Fruit fly (Drosophila melanogaster) whole organism, embryonic: ENCODE measurements around the gene PGAP2.

Experiments used
- Asciz ChIP-seq: fragments of 200-800 bp; sonication (Bioruptor generic); optimal IDR thresholded peaks from 2 replicates; lab custom pipeline; 2017; ENCODE audit warnings: missing biosample characterization, mild to moderate bottlenecking, missing genetic modification characterization, missing genetic modification reagents
- CG1024 ChIP-seq: fragments of 200-800 bp; sonication (Bioruptor generic); IDR thresholded peaks from 2 replicates; pipeline ENCODE4 v1.3.6; 2022; ENCODE audit warnings: missing biosample characterization, missing genetic modification characterization
- CG10267 ChIP-seq: fragments of 200-800 bp; sonication (Bioruptor generic); optimal IDR thresholded peaks from 2 replicates; lab custom pipeline; 2018; ENCODE audit warnings: missing biosample characterization, mild to moderate bottlenecking, missing genetic modification characterization, moderate library complexity
- CG10366 ChIP-seq: fragments of 200-800 bp; sonication (Bioruptor generic); IDR thresholded peaks from 2 replicates; pipeline ENCODE4 v1.3.6; 2022; ENCODE audit warnings: missing biosample characterization, missing genetic modification characterization
- CG11504 ChIP-seq: fragments of 200-800 bp; sonication (Bioruptor generic); optimal IDR thresholded peaks from 3 replicates; lab custom pipeline; 2019; ENCODE audit warnings: missing biosample characterization, mild to moderate bottlenecking, missing genetic modification characterization, moderate library complexity
- CG12236 ChIP-seq: fragments of 200-800 bp; sonication (Bioruptor generic); optimal IDR thresholded peaks from 2 replicates; lab custom pipeline; 2016; ENCODE audit warnings: missing biosample characterization, missing genetic modification characterization
- CG13894 ChIP-seq: fragments of 200-800 bp; sonication (Bioruptor generic); optimal IDR thresholded peaks from 3 replicates; lab custom pipeline; 2018; ENCODE audit warnings: missing biosample characterization, mild to moderate bottlenecking, missing genetic modification characterization, moderate library complexity
- CG14014 ChIP-seq: fragments of 200-800 bp; sonication (Bioruptor generic); IDR thresholded peaks from 2 replicates; pipeline ENCODE4 v1.3.6; 2022; ENCODE audit warnings: missing biosample characterization, missing genetic modification characterization
- CG14441 ChIP-seq: fragments of 200-800 bp; sonication (Bioruptor generic); IDR thresholded peaks from 2 replicates; pipeline ENCODE4 v1.3.6; 2022; ENCODE audit warnings: missing biosample characterization, missing genetic modification characterization
- CG14710 ChIP-seq: fragments of 200-800 bp; sonication (Bioruptor generic); optimal IDR thresholded peaks from 3 replicates; lab custom pipeline; 2019; ENCODE audit warnings: missing biosample characterization, mild to moderate bottlenecking, missing genetic modification characterization, moderate library complexity
- CG15073 ChIP-seq: fragments of 200-800 bp; sonication (Bioruptor generic); optimal IDR thresholded peaks from 2 replicates; lab custom pipeline; 2016; ENCODE audit warnings: missing biosample characterization, missing genetic modification characterization
- CG17328 ChIP-seq: fragments of 200-800 bp; sonication (Bioruptor generic); IDR thresholded peaks from 2 replicates; pipeline ENCODE4 v1.3.6; 2022; ENCODE audit warnings: missing biosample characterization, missing genetic modification characterization
- CG17359 ChIP-seq: fragments of 200-800 bp; sonication (Bioruptor generic); optimal IDR thresholded peaks from 3 replicates; lab custom pipeline; 2018; ENCODE audit warnings: missing biosample characterization, mild to moderate bottlenecking, missing genetic modification characterization, moderate library complexity
- CG17802 ChIP-seq: fragments of 200-800 bp; sonication (Bioruptor generic); optimal IDR thresholded peaks from 2 replicates; lab custom pipeline; 2018; ENCODE audit warnings: missing biosample characterization, mild to moderate bottlenecking, missing genetic modification characterization, moderate library complexity
- CG17912 ChIP-seq: fragments of 200-800 bp; sonication (Bioruptor generic); optimal IDR thresholded peaks from 2 replicates; lab custom pipeline; 2018; ENCODE audit warnings: missing biosample characterization, mild to moderate bottlenecking, missing genetic modification characterization
- CG3281 ChIP-seq: fragments of 200-800 bp; sonication (Bioruptor generic); optimal IDR thresholded peaks from 3 replicates; lab custom pipeline; 2017; ENCODE audit warnings: missing biosample characterization, mild to moderate bottlenecking, missing genetic modification characterization
- CG33213 ChIP-seq: fragments of 200-800 bp; sonication (Bioruptor generic); optimal IDR thresholded peaks from 3 replicates; lab custom pipeline; 2016; ENCODE audit warnings: missing biosample characterization, missing genetic modification characterization
- CG4707 ChIP-seq: fragments of 200-800 bp; sonication (Bioruptor generic); optimal IDR thresholded peaks from 2 replicates; lab custom pipeline; 2018; ENCODE audit warnings: missing biosample characterization, mild to moderate bottlenecking, missing genetic modification characterization, moderate library complexity
- CG5245 ChIP-seq: fragments of 200-800 bp; sonication (Bioruptor generic); optimal IDR thresholded peaks from 3 replicates; lab custom pipeline; 2016; ENCODE audit warnings: missing biosample characterization, missing genetic modification characterization
- CG5953 ChIP-seq: fragments of 200-800 bp; sonication (Bioruptor generic); IDR thresholded peaks from 2 replicates; pipeline ENCODE4 v1.3.6; 2022; ENCODE audit warnings: missing biosample characterization, missing genetic modification characterization
- CG6254 ChIP-seq: fragments of 200-800 bp; sonication (Bioruptor generic); optimal IDR thresholded peaks from 3 replicates; lab custom pipeline; 2017; ENCODE audit warnings: mild to moderate bottlenecking, missing biosample characterization, missing genetic modification reagents, missing genetic modification characterization
- CG6272 ChIP-seq: fragments of 200-800 bp; sonication (Bioruptor generic); IDR thresholded peaks from 2 replicates; pipeline ENCODE4 v1.3.6; 2022; ENCODE audit warnings: missing biosample characterization, missing genetic modification characterization
- CG7839 ChIP-seq: fragments of 200-800 bp; sonication (Bioruptor generic); optimal IDR thresholded peaks from 3 replicates; lab custom pipeline; 2018; ENCODE audit warnings: missing biosample characterization, mild to moderate bottlenecking, missing genetic modification characterization, moderate library complexity
- Deaf1 ChIP-seq: fragments of 200-800 bp; optimal IDR thresholded peaks from 3 replicates; lab custom pipeline; 2019; ENCODE audit warnings: missing biosample characterization, mild to moderate bottlenecking, missing genetic modification characterization, moderate library complexity
- Eip74EF ChIP-seq, 2 experiments: fragments of 200-800 bp in 1 of 2; fragments of >200 bp in 1 of 2; sonication (Bioruptor generic) in 1 of 2; optimal IDR thresholded peaks; 2 replicates each; lab custom pipeline; 2017 to 2019; ENCODE audit warnings: missing biosample characterization in 2 of 2, missing genetic modification characterization in 2 of 2, mild to moderate bottlenecking in 1 of 2, moderate library complexity in 1 of 2
- Ets65A ChIP-seq: fragments of 200-800 bp; sonication (Bioruptor generic); peaks from one replicate; lab custom pipeline; 2016; ENCODE audit warnings: missing biosample characterization, missing genetic modification characterization
- Fer3 ChIP-seq: fragments of 200-800 bp; sonication (Bioruptor generic); optimal IDR thresholded peaks from 2 replicates; lab custom pipeline; 2018; ENCODE audit warnings: missing biosample characterization, mild to moderate bottlenecking, missing genetic modification characterization, moderate library complexity
- Gsc ChIP-seq: fragments of 200-800 bp; sonication (Bioruptor generic); IDR thresholded peaks from 2 replicates; pipeline ENCODE4 v1.3.6; 2022; ENCODE audit warnings: missing biosample characterization, missing genetic modification characterization
- HLH3B ChIP-seq: fragments of 200-800 bp; sonication (Bioruptor generic); IDR thresholded peaks from 2 replicates; pipeline ENCODE4 v1.3.6; 2022; ENCODE audit warnings: missing biosample characterization, missing genetic modification characterization
- HLH54F ChIP-seq: fragments of 200-800 bp; sonication (Bioruptor generic); optimal IDR thresholded peaks from 3 replicates; lab custom pipeline; 2016; ENCODE audit warnings: missing biosample characterization, missing genetic modification characterization
- Hr78 ChIP-seq, 2 experiments: fragments of 200-800 bp in 1 of 2; fragments of >200 bp in 1 of 2; sonication (Bioruptor generic) in 1 of 2; optimal IDR thresholded peaks; 2 replicates each; lab custom pipeline; 2017 to 2019; ENCODE audit warnings: missing biosample characterization in 2 of 2, missing genetic modification characterization in 2 of 2, mild to moderate bottlenecking in 1 of 2, moderate library complexity in 1 of 2
- MBD-R2 ChIP-seq: fragments of 200-800 bp; sonication (Bioruptor generic); IDR thresholded peaks from 2 replicates; pipeline ENCODE4 v1.3.6; 2022; ENCODE audit warnings: missing biosample characterization, missing genetic modification characterization
- Mad ChIP-seq: fragments of 200-800 bp; sonication (Bioruptor generic); optimal IDR thresholded peaks from 2 replicates; lab custom pipeline; 2016; ENCODE audit warnings: missing biosample characterization, missing genetic modification characterization
- Mes4 ChIP-seq: fragments of 200-800 bp; sonication (Bioruptor generic); optimal IDR thresholded peaks from 2 replicates; lab custom pipeline; 2016; ENCODE audit warnings: missing biosample characterization, missing genetic modification characterization
- Pdp1 ChIP-seq, 2 experiments: fragments of 200-800 bp; sonication (Bioruptor generic); optimal IDR thresholded peaks; 3 replicates each; lab custom pipeline; 2016; ENCODE audit warnings: missing biosample characterization in 2 of 2, missing genetic modification characterization in 2 of 2, mild to moderate bottlenecking in 1 of 2, moderate library complexity in 1 of 2
- bbx ChIP-seq: fragments of 200-800 bp; sonication (Bioruptor generic); IDR thresholded peaks from 2 replicates; pipeline ENCODE4 v1.3.6; 2022; ENCODE audit warnings: missing biosample characterization, missing genetic modification characterization; ENCODE audit not compliant: partially characterized antibody
- chn ChIP-seq: fragments of 200-800 bp; sonication (Bioruptor generic); optimal IDR thresholded peaks from 2 replicates; lab custom pipeline; 2016; ENCODE audit warnings: missing biosample characterization, missing genetic modification characterization
- corto ChIP-seq: fragments of 200-800 bp; sonication (Bioruptor generic); optimal IDR thresholded peaks from 2 replicates; lab custom pipeline; 2016; ENCODE audit warnings: missing biosample characterization, mild to moderate bottlenecking, missing genetic modification characterization, moderate library complexity
- danr ChIP-seq: fragments of 200-800 bp; sonication (Bioruptor generic); IDR thresholded peaks from 2 replicates; pipeline ENCODE4 v1.3.6; 2022; ENCODE audit warnings: missing biosample characterization, missing genetic modification characterization
- emc ChIP-seq: fragments of 200-800 bp; sonication (Bioruptor generic); optimal IDR thresholded peaks from 2 replicates; lab custom pipeline; 2016; ENCODE audit warnings: missing biosample characterization, missing genetic modification characterization
- esg ChIP-seq: fragments of 200-800 bp; sonication (Bioruptor generic); conservative IDR thresholded peaks from 2 replicates; pipeline ENCODE4 v1.3.6; 2022; ENCODE audit warnings: missing biosample characterization, missing genetic modification characterization
- exex ChIP-seq: fragments of 200-800 bp; sonication (Bioruptor generic); optimal IDR thresholded peaks from 4 replicates; lab custom pipeline; 2018; ENCODE audit warnings: missing biosample characterization, mild to moderate bottlenecking, missing genetic modification characterization, moderate library complexity
- gsb-n ChIP-seq: fragments of 200-800 bp; sonication (Bioruptor generic); optimal IDR thresholded peaks from 3 replicates; lab custom pipeline; 2018; ENCODE audit warnings: missing biosample characterization, mild to moderate bottlenecking, missing genetic modification characterization
- inv ChIP-seq: fragments of 200-800 bp; sonication (Bioruptor generic); IDR thresholded peaks from 2 replicates; pipeline ENCODE4 v1.3.6; 2022; ENCODE audit warnings: missing biosample characterization, missing genetic modification characterization; ENCODE audit not compliant: partially characterized antibody
- nerfin-1 ChIP-seq: fragments of 200-800 bp; sonication (Bioruptor generic); optimal IDR thresholded peaks from 3 replicates; lab custom pipeline; 2019; ENCODE audit warnings: missing biosample characterization, mild to moderate bottlenecking, missing genetic modification characterization, moderate library complexity
- otp ChIP-seq: fragments of 200-800 bp; sonication (Bioruptor generic); IDR thresholded peaks from 3 replicates; pipeline ENCODE4, ENCODE4 v1.3.6; 2022; ENCODE audit warnings: missing biosample characterization, missing genetic modification characterization
- pfk ChIP-seq: fragments of 200-800 bp; sonication (Bioruptor generic); optimal IDR thresholded peaks from 2 replicates; lab custom pipeline; 2018; ENCODE audit warnings: missing biosample characterization, mild to moderate bottlenecking, missing genetic modification characterization, moderate library complexity
- so ChIP-seq: fragments of 200-800 bp; sonication (Bioruptor generic); IDR thresholded peaks from 3 replicates; pipeline ENCODE4 v1.3.6; 2022; ENCODE audit warnings: missing biosample characterization, missing genetic modification characterization
- stc ChIP-seq: fragments of 200-800 bp; sonication (Bioruptor generic); IDR thresholded peaks from 2 replicates; pipeline ENCODE4 v1.3.6; 2022; ENCODE audit warnings: missing biosample characterization, missing genetic modification characterization
- wdn ChIP-seq: fragments of 200-800 bp; sonication (Bioruptor generic); IDR thresholded peaks from 2 replicates; pipeline ENCODE4 v1.3.6; 2022; ENCODE audit warnings: missing biosample characterization, missing genetic modification characterization

The PGAP2 gene

dm6 chr2L:825768-826263 is 6.5 kb upstream of the PGAP2 start, which contains the start of the genes CG3862 and dock (continued):
- TF ChIP-seq gsb-n (tag; lab: Kevin White, UChicago) = peak; percentile 19
- peak; percentile 65 for TF ChIP-seq CG33213 (GFP tag; lab: Kevin White, UChicago)
- no peak for TF ChIP-seq Asciz (GFP tag; lab: Kevin White, UChicago)
- TF ChIP-seq Eip74EF (GFP tag; optimal IDR thresholded peaks at IDR 0.05; lab: Kevin White, UChicago) = peak in 1 of 2 experiments; percentile 66
- peak; percentile 45 for TF ChIP-seq CG17359 (tag; lab: Kevin White, UChicago)
- peak; percentile 38 for TF ChIP-seq CG7839 (tag; lab: Kevin White, UChicago)
- TF ChIP-seq CG1024 (GFP tag; lab: Robert Waterston, UW) = no peak
- no peak for TF ChIP-seq corto (GFP tag; lab: Kevin White, UChicago)
- TF ChIP-seq CG5953 (GFP tag; lab: Robert Waterston, UW) = no peak
- TF ChIP-seq CG3281 = peak; percentile 54
- no peak for TF ChIP-seq danr (GFP tag; lab: Robert Waterston, UW)
- peak; percentile 56 for TF ChIP-seq HLH54F (GFP tag; lab: Kevin White, UChicago)
- TF ChIP-seq bbx (GFP tag; lab: Robert Waterston, UW) = peak; percentile 99
- TF ChIP-seq Deaf1 (tag; lab: Kevin White, UChicago) = peak; percentile 13
- no peak for TF ChIP-seq CG14441
- TF ChIP-seq CG14710 (tag; lab: Kevin White, UChicago) = peak; percentile 70
- TF ChIP-seq Mes4 (GFP tag; lab: Kevin White, UChicago) = peak; percentile 8
- TF ChIP-seq pfk (GFP tag; lab: Kevin White, UChicago) = peak; percentile 12
- TF ChIP-seq emc (GFP tag; lab: Kevin White, UChicago) = peak; percentile 33
- no peak for TF ChIP-seq CG10366
- TF ChIP-seq inv (GFP tag; lab: Robert Waterston, UW) = peak; percentile 88
- no peak for TF ChIP-seq CG6254 (GFP tag; lab: Kevin White, UChicago)
- peak; percentile 70 for TF ChIP-seq CG17912 (GFP tag; lab: Kevin White, UChicago)
- peak; percentile 6 for TF ChIP-seq nerfin-1 (tag; lab: Kevin White, UChicago)
- peak; percentile 83 for TF ChIP-seq Ets65A
- peak; percentile 63; the same call in 1 of the 2 replicates for TF ChIP-seq CG6272 (GFP tag; lab: Robert Waterston, UW)
- no peak for TF ChIP-seq stc (GFP tag; lab: Robert Waterston, UW)
- TF ChIP-seq exex = peak; percentile 67
- TF ChIP-seq wdn (GFP tag; lab: Robert Waterston, UW) = no peak
- no peak for TF ChIP-seq Mad
- peak; percentile 97 for TF ChIP-seq MBD-R2 (GFP tag; lab: Robert Waterston, UW)
- 0 out of 2 replicates have a peak, but pooled peaks have one; percentile 29 for TF ChIP-seq CG14014 (GFP tag; lab: Robert Waterston, UW)
- TF ChIP-seq CG4707 (GFP tag; lab: Kevin White, UChicago) = no peak
- TF ChIP-seq Fer3 = peak; percentile 18
- TF ChIP-seq otp (GFP tag; lab: Robert Waterston, UW) = no peak
- TF ChIP-seq CG11504 = peak; percentile 40
- 0 out of 2 replicates have a peak, but pooled peaks have one; percentile 4 for TF ChIP-seq CG17328
- peak; percentile 26; the same call in 1 of the 2 replicates for TF ChIP-seq HLH3B (GFP tag; lab: Robert Waterston, UW)
- TF ChIP-seq esg = no peak
- TF ChIP-seq Pdp1 (GFP tag; optimal IDR thresholded peaks at IDR 0.05; lab: Kevin White, UChicago) = peak; percentile 52 to 86
- peak; percentile 13; the same call in 1 of the 3 replicates for TF ChIP-seq so
- no peak for TF ChIP-seq Gsc (GFP tag; lab: Robert Waterston, UW)
- TF ChIP-seq CG15073 (GFP tag; lab: Kevin White, UChicago) = no peak
- TF ChIP-seq CG13894 (tag; lab: Kevin White, UChicago) = peak; percentile 37
- peak; percentile 41 for TF ChIP-seq CG5245 (GFP tag; lab: Kevin White, UChicago)
- no peak for TF ChIP-seq CG17802 (tag; lab: Kevin White, UChicago)
- peak; percentile 62 for TF ChIP-seq chn (GFP tag; lab: Kevin White, UChicago)
- peak in 1 of 2 experiments; percentile 20 for TF ChIP-seq Hr78 (GFP tag; optimal IDR thresholded peaks at IDR 0.05; lab: Kevin White, UChicago)
- TF ChIP-seq CG10267 (tag; lab: Kevin White, UChicago) = peak; percentile 91
- no peak for TF ChIP-seq CG12236
